Worm (Caenorhabditis elegans): ENCODE data around the gene ZK353.3.

ZK353.3 gene

DNA sequence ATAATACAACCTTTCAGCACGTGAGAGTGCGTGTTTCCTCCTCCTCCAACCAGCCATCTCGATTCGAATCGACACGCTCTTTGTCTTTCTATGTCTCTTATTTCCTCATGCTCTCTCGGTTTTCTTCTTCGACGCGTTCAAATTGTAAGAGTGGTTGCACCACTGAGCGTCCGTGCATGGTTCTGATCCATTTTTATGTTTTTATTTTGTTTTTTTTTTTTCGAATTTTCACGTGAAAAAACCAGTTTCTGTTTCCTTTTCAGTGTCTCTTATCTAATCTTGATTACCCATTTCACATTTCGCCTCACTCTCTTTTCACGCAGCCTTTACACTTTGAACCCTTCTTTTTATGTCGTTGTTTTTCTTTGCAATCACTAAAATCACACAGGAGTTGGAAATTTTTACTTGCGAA is 24.9 kb upstream of the ZK353.3 start:
- TF ChIP-seq ceh-18 (tag; optimal IDR thresholded peaks at IDR 0.05) (no peak), hlh-30 (tag; optimal IDR thresholded peaks at IDR 0.05; ENCODE audit: insufficient read depth) (peak; percentile 20), ahr-1 (tag; optimal IDR thresholded peaks at IDR 0.05) (no peak), pros-1 (tag; optimal IDR thresholded peaks at IDR 0.05) (no peak), sox-2 (GFP tag; IDR thresholded peaks at IDR 0.05) (no peak), sox-4 (tag; optimal IDR thresholded peaks at IDR 0.05) (no peak), pha-2 (tag; optimal IDR thresholded peaks at IDR 0.05) (no peak), pax-1 (tag; optimal IDR thresholded peaks at IDR 0.05) (no peak), gmeb-2 (tag; optimal IDR thresholded peaks at IDR 0.05) (no peak), hlh-13 (GFP tag; optimal IDR thresholded peaks at IDR 0.05) (no peak), ref-2 (tag; optimal IDR thresholded peaks at IDR 0.05) (no peak), nfya-1 (tag; optimal IDR thresholded peaks at IDR 0.05) (peak; percentile 57), eyg-1 (tag; optimal IDR thresholded peaks at IDR 0.05) (no peak), ceh-6 (GFP tag; optimal IDR thresholded peaks at IDR 0.05) (no peak), fax-1 (tag; optimal IDR thresholded peaks at IDR 0.05) (no peak), elt-2 (tag; optimal IDR thresholded peaks at IDR 0.05) (no peak), ceh-31 (tag; optimal IDR thresholded peaks at IDR 0.05) (peak; percentile 1), ceh-48 (tag; optimal IDR thresholded peaks at IDR 0.05) (no peak), ttx-3 (tag; optimal IDR thresholded peaks at IDR 0.05) (no peak), madf-2 (tag; optimal IDR thresholded peaks at IDR 0.05) (no peak)

ce11 chrIII:8371595-8372305 is 24.0 kb upstream of the ZK353.3 start, which contains the start of gene lmbr-1:
lmbr-1 (plus strand) TSS chrIII:8372255.
- no peak for TF ChIP-seq K02D7.2 (tag; optimal IDR thresholded peaks at IDR 0.05)
- no peak for TF ChIP-seq ceh-19 (GFP tag; optimal IDR thresholded peaks at IDR 0.05)
- no peak for TF ChIP-seq gmeb-2 (tag; optimal IDR thresholded peaks at IDR 0.05)
- no peak for TF ChIP-seq ets-4 (tag; optimal IDR thresholded peaks at IDR 0.05)
- no peak for TF ChIP-seq ceh-30 (tag; optimal IDR thresholded peaks at IDR 0.05)
- TF ChIP-seq madf-2 (tag; optimal IDR thresholded peaks at IDR 0.05), result no peak
- no peak for TF ChIP-seq unc-3 (GFP tag; conservative IDR thresholded peaks at IDR 0.05)
- TF ChIP-seq unc-3 (tag; optimal IDR thresholded peaks at IDR 0.05), result no peak
- no peak for TF ChIP-seq pax-1 (tag; optimal IDR thresholded peaks at IDR 0.05)
- TF ChIP-seq dve-1 (tag; optimal IDR thresholded peaks at IDR 0.05), result no peak
- no peak for TF ChIP-seq sox-2 (GFP tag; IDR thresholded peaks at IDR 0.05)
- no peak for TF ChIP-seq hlh-15 (tag; optimal IDR thresholded peaks at IDR 0.05)
- TF ChIP-seq pha-2 (tag; optimal IDR thresholded peaks at IDR 0.05), result no peak

- TF ChIP-seq mec-3 (tag; optimal IDR thresholded peaks at IDR 0.05; ENCODE audit: borderline replicate concordance) (no peak), ztf-16 (tag; optimal IDR thresholded peaks at IDR 0.05) (no peak), hlh-8 (tag; optimal IDR thresholded peaks at IDR 0.05) (no peak), che-1 (tag; optimal IDR thresholded peaks at IDR 0.05) (no peak), syd-9 (tag; optimal IDR thresholded peaks at IDR 0.05) (no peak), lin-11 (tag; optimal IDR thresholded peaks at IDR 0.05) (no peak), ceh-19 (GFP tag; optimal IDR thresholded peaks at IDR 0.05) (no peak)
Measured at ce11 chrIII:8375000-8375399, 20.8 kb upstream of the ZK353.3 start, which contains the start of gene met-2. met-2 (plus strand) TSS chrIII:8375300.

- no peak for TF ChIP-seq syd-9 (tag; optimal IDR thresholded peaks at IDR 0.05)
- TF ChIP-seq ceh-2 (tag; optimal IDR thresholded peaks at IDR 0.05), result no peak
Measured at ce11 chrIII:8380645-8381044, 15.1 kb upstream of the ZK353.3 start, which contains the start of gene R05D3.12. R05D3.12 (plus strand) TSS chrIII:8380945.

Measured in whole organism, late embryonic.